Worm (Caenorhabditis elegans) whole organism, L1 larva: ENCODE results near the gene chup-1.
A peak's percentile ranks its signal among the peaks of the same experiment; 100 is the strongest.

Experiments
- C34B4.2 ChIP-seq: sonication (generic microtip); optimal IDR thresholded peaks from 2 replicates; lab custom pipeline; 2017; ENCODE audit warnings: mild to moderate bottlenecking, missing genetic modification characterization, missing compliant biosample characterization
- F16B12.6 ChIP-seq: fragments of 150-350 bp; optimal IDR thresholded peaks from 2 replicates; lab custom pipeline; 2014; ENCODE audit warnings: missing biosample characterization, missing genetic modification characterization
- aha-1 ChIP-seq: fragments of 150-350 bp; optimal IDR thresholded peaks from 2 replicates; lab custom pipeline; 2014; ENCODE audit warnings: missing biosample characterization, missing genetic modification characterization
- alr-1 ChIP-seq: fragments of 200-800 bp; sonication (Bioruptor generic); optimal IDR thresholded peaks from 2 replicates; lab custom pipeline; 2018; ENCODE audit warnings: borderline replicate concordance, mild to moderate bottlenecking, missing genetic modification characterization, missing compliant biosample characterization
- blmp-1 ChIP-seq: fragments of 150-350 bp; optimal IDR thresholded peaks from 2 replicates; lab custom pipeline; 2014; ENCODE audit warnings: missing biosample characterization, missing genetic modification characterization
- efl-1 ChIP-seq, 4 experiments: fragments of 150-350 bp; optimal IDR thresholded peaks in 3 of 4; peaks in 1 of 4; 1 replicate in 1 of 4; 2 replicates in 3 of 4; lab custom pipeline; 2014; ENCODE audit warnings: missing biosample characterization in 2 of 4, missing genetic modification characterization in 2 of 4, missing genetic modification reagents in 2 of 4
- efl-3 ChIP-seq: fragments of 200-800 bp; sonication (Bioruptor generic); optimal IDR thresholded peaks from 2 replicates; lab custom pipeline; 2018; ENCODE audit warnings: mild to moderate bottlenecking, missing genetic modification characterization, missing compliant biosample characterization
- elt-2 ChIP-seq: sonication (generic microtip); optimal IDR thresholded peaks from 2 replicates; lab custom pipeline; 2016; ENCODE audit warnings: missing genetic modification characterization, mild to moderate bottlenecking, inconsistent platforms, missing compliant biosample characterization, missing genetic modification reagents
- fkh-10 ChIP-seq: sonication (generic microtip); optimal IDR thresholded peaks from 2 replicates; lab custom pipeline; 2017; ENCODE audit warnings: missing biosample characterization, missing genetic modification reagents, missing genetic modification characterization
- grh-1 ChIP-seq: fragments of 200-800 bp; sonication (Bioruptor generic); IDR thresholded peaks from 2 replicates; pipeline ENCODE4 v1.3.6; 2022; ENCODE audit warnings: missing genetic modification reagents, missing genetic modification characterization, missing compliant biosample characterization
- hlh-17 ChIP-seq: fragments of 200-800 bp; sonication (Bioruptor generic); optimal IDR thresholded peaks from 2 replicates; lab custom pipeline; 2018; ENCODE audit warnings: missing genetic modification characterization, mild to moderate bottlenecking, missing compliant biosample characterization, moderate library complexity, borderline replicate concordance
- irx-1 ChIP-seq: sonication (generic microtip); optimal IDR thresholded peaks from 2 replicates; lab custom pipeline; 2016; ENCODE audit warnings: missing genetic modification characterization, missing compliant biosample characterization
- jun-1 ChIP-seq: fragments of 150-350 bp; optimal IDR thresholded peaks from 2 replicates; lab custom pipeline; 2014; ENCODE audit warnings: missing biosample characterization, missing genetic modification reagents, missing genetic modification characterization
- lin-13 ChIP-seq: fragments of 150-350 bp; optimal IDR thresholded peaks from 2 replicates; lab custom pipeline; 2014; ENCODE audit warnings: missing biosample characterization, missing genetic modification reagents, missing genetic modification characterization
- lin-15B ChIP-seq: fragments of 150-350 bp; sonication (generic microtip); optimal IDR thresholded peaks from 3 replicates; lab custom pipeline; 2014; ENCODE audit warnings: missing biosample characterization, missing genetic modification characterization
- lin-35 ChIP-seq, 2 experiments: fragments of 150-350 bp; optimal IDR thresholded peaks; 2 replicates each; lab custom pipeline; 2014; ENCODE audit warnings: missing biosample characterization in 2 of 2, missing genetic modification characterization in 2 of 2, missing genetic modification reagents in 2 of 2
- lir-3 ChIP-seq: sonication (generic microtip); optimal IDR thresholded peaks from 2 replicates; lab custom pipeline; 2016; ENCODE audit warnings: mild to moderate bottlenecking, missing genetic modification characterization, moderate library complexity, missing compliant biosample characterization; ENCODE audit not compliant: poor library complexity
- mab-9 ChIP-seq: fragments of 200-800 bp; sonication (Bioruptor generic); IDR thresholded peaks from 2 replicates; pipeline ENCODE4 v1.3.6; 2022; ENCODE audit warnings: missing genetic modification reagents, missing genetic modification characterization, missing compliant biosample characterization
- mdl-1 ChIP-seq, 2 experiments: fragments of 150-350 bp; optimal IDR thresholded peaks; 2 replicates each; lab custom pipeline; 2014 to 2017; ENCODE audit warnings: missing biosample characterization in 2 of 2, missing genetic modification characterization in 2 of 2, inconsistent platforms in 1 of 2
- mep-1 ChIP-seq: fragments of 150-350 bp; optimal IDR thresholded peaks from 2 replicates; lab custom pipeline; 2014; ENCODE audit warnings: missing biosample characterization, missing genetic modification characterization
- nhr-11 ChIP-seq: fragments of 150-350 bp; optimal IDR thresholded peaks from 2 replicates; lab custom pipeline; 2014; ENCODE audit warnings: missing biosample characterization, missing genetic modification characterization
- nhr-12 ChIP-seq: sonication (generic microtip); optimal IDR thresholded peaks from 2 replicates; lab custom pipeline; 2017; ENCODE audit warnings: missing biosample characterization, missing genetic modification characterization
- nhr-47 ChIP-seq: sonication (generic microtip); optimal IDR thresholded peaks from 2 replicates; lab custom pipeline; 2016; ENCODE audit warnings: mild to moderate bottlenecking, missing genetic modification characterization, moderate library complexity, missing compliant biosample characterization
- nhr-85 ChIP-seq: sonication (generic microtip); peaks from one replicate; lab custom pipeline; 2016; ENCODE audit warnings: missing genetic modification characterization, inconsistent platforms, missing compliant biosample characterization
- nhr-90 ChIP-seq: sonication (generic microtip); optimal IDR thresholded peaks from 2 replicates; lab custom pipeline; 2016; ENCODE audit warnings: mild to moderate bottlenecking, missing genetic modification characterization, missing compliant biosample characterization; ENCODE audit not compliant: poor library complexity
- pag-3 ChIP-seq: sonication (generic microtip); optimal IDR thresholded peaks from 2 replicates; lab custom pipeline; 2017; ENCODE audit warnings: missing genetic modification characterization, mild to moderate bottlenecking, missing compliant biosample characterization, antibody characterized with exemption, borderline replicate concordance; ENCODE audit not compliant: insufficient read depth
- pqm-1 ChIP-seq: sonication (generic microtip); optimal IDR thresholded peaks from 3 replicates; lab custom pipeline; 2017; ENCODE audit warnings: missing biosample characterization, missing genetic modification characterization
- sptf-1 ChIP-seq: fragments of 150-350 bp; optimal IDR thresholded peaks from 2 replicates; lab custom pipeline; 2014; ENCODE audit warnings: missing biosample characterization, missing genetic modification characterization
- tlp-1 ChIP-seq: fragments of 150-350 bp; optimal IDR thresholded peaks from 2 replicates; lab custom pipeline; 2014; ENCODE audit warnings: missing biosample characterization, missing genetic modification characterization
- unc-62 ChIP-seq: fragments of 150-350 bp; optimal IDR thresholded peaks from 2 replicates; lab custom pipeline; 2014; ENCODE audit warnings: missing biosample characterization, missing genetic modification reagents, missing genetic modification characterization
- unc-98 ChIP-seq: fragments of 200-800 bp; sonication (Bioruptor generic); IDR thresholded peaks from 2 replicates; pipeline ENCODE4 v1.3.6; 2022; ENCODE audit warnings: missing genetic modification characterization, missing compliant biosample characterization
- zip-4 ChIP-seq: fragments of 200-800 bp; sonication (Bioruptor generic); optimal IDR thresholded peaks from 2 replicates; lab custom pipeline; 2018; ENCODE audit warnings: mild to moderate bottlenecking, missing genetic modification characterization, moderate library complexity, missing compliant biosample characterization

chup-1 gene

DNA sequence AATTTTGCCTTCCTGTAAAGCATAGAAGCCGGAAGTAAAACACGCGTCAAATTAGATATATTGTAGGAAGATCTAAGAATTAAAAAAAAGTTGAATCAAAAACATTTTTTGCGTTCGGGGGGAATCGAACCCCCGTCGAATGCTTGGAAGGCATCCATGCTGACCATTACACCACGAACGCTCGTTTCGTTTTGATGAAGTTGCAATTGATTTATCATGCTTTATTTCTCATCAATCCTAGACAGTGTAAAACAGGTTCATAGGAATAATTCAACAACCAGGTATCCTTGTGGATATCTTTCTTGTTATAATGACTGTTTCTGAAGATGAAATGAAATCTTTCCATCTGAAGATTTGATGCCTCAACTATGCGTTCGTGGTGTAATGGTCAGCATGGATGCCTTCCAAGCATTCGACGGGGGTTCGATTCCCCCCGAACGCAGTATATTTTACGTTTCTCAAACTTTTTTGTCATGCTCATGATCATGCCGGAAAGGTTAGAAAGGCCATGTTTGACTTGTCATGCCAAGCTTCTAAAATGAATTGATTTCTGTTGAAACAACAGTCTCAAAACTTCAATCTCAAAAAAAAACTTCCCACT, 28.0 kb downstream of the chup-1 start:
- TF ChIP-seq blmp-1 (tag; lab: Kevin White, UChicago) (peak; percentile 5), fkh-10 (GFP tag; lab: Kevin White, UChicago) (no peak), unc-98 (GFP tag; lab: Robert Waterston, UW) (no peak), grh-1 (GFP tag; lab: Robert Waterston, UW) (peak; percentile 16; the same call in 1 of the 2 replicates), efl-1 (optimal IDR thresholded peaks at IDR 0.05; lab: Kevin White, UChicago) (no peak), efl-1 (GFP tag; optimal IDR thresholded peaks at IDR 0.05 in 1 of 2; lab: Kevin White, UChicago) (peak in 1 of 2 experiments; percentile 36)

DNA sequence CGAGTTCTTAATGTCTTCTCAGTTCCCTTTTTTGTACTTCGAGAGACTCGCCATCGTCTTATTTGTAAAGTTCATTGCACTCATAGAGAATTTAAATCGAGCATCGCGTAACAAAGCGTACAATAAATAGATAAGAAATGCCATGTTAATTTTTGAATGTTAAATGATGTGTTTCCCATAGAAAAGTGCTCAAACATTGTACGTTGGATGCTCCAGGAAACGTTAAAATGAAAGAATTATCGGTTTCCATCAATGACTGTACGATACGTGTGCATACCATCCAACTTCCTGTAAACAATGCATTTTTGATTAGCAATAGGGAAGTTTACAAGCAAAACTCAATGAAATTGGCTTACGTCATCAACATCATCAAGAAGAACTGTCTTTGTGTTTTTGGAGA, 28.7 kb downstream of the chup-1 start:
- peak; percentile 75 for TF ChIP-seq elt-2
- peak in 1 of 2 experiments; percentile 13 for TF ChIP-seq lin-35 (GFP tag; optimal IDR thresholded peaks at IDR 0.05; lab: Kevin White, UChicago)
- no peak for TF ChIP-seq C34B4.2 (tag; lab: Kevin White, UChicago)

DNA sequence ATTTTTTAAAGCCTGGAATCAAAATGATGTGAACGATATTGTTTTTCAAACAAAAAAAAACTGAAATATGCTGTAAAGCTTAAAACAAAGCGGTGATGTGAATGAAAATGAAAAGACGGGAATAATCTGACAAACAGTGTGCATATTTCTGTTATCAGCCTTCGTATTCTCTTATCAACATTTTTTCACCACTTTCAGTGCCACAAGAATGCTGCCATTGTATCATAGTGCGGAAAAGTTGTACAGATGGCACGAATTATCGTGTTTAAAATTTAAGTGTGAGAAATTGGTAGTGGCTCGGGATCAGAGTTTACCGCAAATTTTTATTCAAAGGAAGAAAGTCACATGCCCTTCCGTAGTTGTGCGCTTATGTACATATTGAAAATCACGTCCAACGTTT, 32.5 kb downstream of the chup-1 start, which contains the start of gene ifd-1:
Gene ifd-1 (minus strand): TSS at position 12 of the 400 bp plus-strand sequence.
- TF ChIP-seq pqm-1 (tag; lab: Kevin White, UChicago) (peak; percentile 15), jun-1 (tag; lab: Kevin White, UChicago) (peak; percentile 23), nhr-90 (tag; lab: Kevin White, UChicago) (peak; percentile 21), sptf-1 (tag; lab: Kevin White, UChicago) (no peak), lin-13 (GFP tag; lab: Kevin White, UChicago) (no peak), unc-62 (GFP tag; lab: Kevin White, UChicago) (no peak), lir-3 (tag; lab: Kevin White, UChicago) (no peak), elt-2 (peak; percentile 92), lin-35 (GFP tag; optimal IDR thresholded peaks at IDR 0.05; lab: Kevin White, UChicago) (peak in 1 of 2 experiments; percentile 34), efl-1 (optimal IDR thresholded peaks at IDR 0.05; lab: Kevin White, UChicago) (no peak), efl-1 (GFP tag; optimal IDR thresholded peaks at IDR 0.05 in 1 of 2; lab: Kevin White, UChicago) (peak in 1 of 2 experiments; percentile 47)

ce11 chrX:8828365-8828764, 36.4 kb downstream of the chup-1 start, which contains the start of gene rcs-1:
rcs-1 (minus strand) TSS chrX:8828540.
- TF ChIP-seq alr-1 (tag; lab: Kevin White, UChicago) (no peak), tlp-1 (tag; lab: Kevin White, UChicago) (no peak), efl-3 (no peak), nhr-85 (tag; lab: Kevin White, UChicago) (no peak), elt-2 (no peak), mep-1 (tag; lab: Kevin White, UChicago) (no peak), hlh-17 (no peak), F16B12.6 (tag; lab: Kevin White, UChicago) (no peak), aha-1 (tag; lab: Kevin White, UChicago) (no peak), irx-1 (tag; lab: Kevin White, UChicago) (no peak), nhr-47 (tag; lab: Kevin White, UChicago) (no peak), nhr-11 (tag; lab: Kevin White, UChicago) (no peak), mab-9 (GFP tag; lab: Robert Waterston, UW) (no peak), nhr-12 (no peak), zip-4 (GFP tag; lab: Kevin White, UChicago) (no peak), pag-3 (tag; lab: Kevin White, UChicago) (no peak), mdl-1 (tag; optimal IDR thresholded peaks at IDR 0.05; lab: Kevin White, UChicago) (no peak)
- TF ChIP-seq, all 84 proteins: peak for 0

DNA sequence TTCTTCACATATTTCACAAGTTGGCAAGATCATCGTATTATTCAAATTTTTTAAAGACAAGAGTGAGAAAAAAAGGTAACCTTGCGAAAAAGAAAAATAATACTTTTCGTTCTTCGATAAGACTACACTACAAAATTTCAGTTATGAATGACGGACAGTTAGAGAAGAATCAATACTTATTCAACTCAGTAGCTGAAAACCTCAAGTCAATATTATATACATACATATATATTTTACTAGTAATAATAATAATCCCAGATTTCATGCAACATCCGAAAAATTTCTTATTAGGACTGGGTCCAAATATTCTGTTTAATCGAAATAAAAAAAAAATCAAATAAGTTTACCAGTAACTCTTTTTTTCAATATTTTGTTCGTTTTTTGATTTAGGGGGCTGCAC, 39.2 kb downstream of the chup-1 start, which contains the start of gene C28G1.6:
Gene C28G1.6 (minus strand): TSS at position 101 of the 400 bp plus-strand sequence.
- TF ChIP-seq lin-15B (tag; lab: Kevin White, UChicago) (no peak), elt-2 (peak; percentile 14)
